Worm (Caenorhabditis elegans) whole organism, young adult: ENCODE measurements around the gene W06G6.20.

Experiments
- B0035.1 ChIP-seq: sonication (generic microtip); optimal IDR thresholded peaks from 2 replicates; lab custom pipeline; 2016; ENCODE audit warnings: missing genetic modification characterization, mild to moderate bottlenecking, missing compliant biosample characterization, missing genotype, missing genetic modification reagents
- F10E7.11 ChIP-seq: sonication (generic microtip); optimal IDR thresholded peaks from 2 replicates; lab custom pipeline; 2017; ENCODE audit warnings: mild to moderate bottlenecking, missing genetic modification characterization, moderate library complexity, missing compliant biosample characterization
- F37B4.10 ChIP-seq: fragments of 200-800 bp; sonication (Bioruptor generic); IDR thresholded peaks from 2 replicates; pipeline ENCODE4 v1.3.6; 2022; ENCODE audit warnings: missing genetic modification characterization, missing compliant biosample characterization
- F49E8.2 ChIP-seq: sonication (generic microtip); optimal IDR thresholded peaks from 3 replicates; lab custom pipeline; 2017; ENCODE audit warnings: missing genetic modification characterization, mild to moderate bottlenecking, missing compliant biosample characterization, antibody characterized with exemption, moderate library complexity; ENCODE audit not compliant: insufficient read depth
- K11D2.4 ChIP-seq: fragments of 200-800 bp; sonication (Bioruptor generic); IDR thresholded peaks from 2 replicates; pipeline ENCODE4 v1.3.6; 2022; ENCODE audit warnings: missing genetic modification reagents, missing genetic modification characterization, missing compliant biosample characterization
- K12H6.12 ChIP-seq: fragments of 200-800 bp; sonication (Bioruptor generic); optimal IDR thresholded peaks from 2 replicates; lab custom pipeline; 2018; ENCODE audit warnings: mild to moderate bottlenecking, missing genetic modification characterization, missing compliant biosample characterization
- T07F8.4 ChIP-seq: sonication (generic microtip); optimal IDR thresholded peaks from 2 replicates; lab custom pipeline; 2016; ENCODE audit warnings: mild to moderate bottlenecking, missing genetic modification characterization, moderate library complexity, missing compliant biosample characterization
- akir-1 ChIP-seq: fragments of 200-800 bp; sonication (Bioruptor generic); optimal IDR thresholded peaks from 2 replicates; lab custom pipeline; 2018; ENCODE audit warnings: mild to moderate bottlenecking, missing genetic modification characterization, moderate library complexity, missing compliant biosample characterization
- aptf-3 ChIP-seq: fragments of 200-800 bp; sonication (Bioruptor generic); IDR thresholded peaks from 2 replicates; pipeline ENCODE4 v1.3.6; 2022; ENCODE audit warnings: missing genetic modification characterization, missing compliant biosample characterization
- athp-1 ChIP-seq: sonication (generic microtip); optimal IDR thresholded peaks from 2 replicates; lab custom pipeline; 2017; ENCODE audit warnings: mild to moderate bottlenecking, missing genetic modification characterization, missing compliant biosample characterization
- cebp-1 ChIP-seq, 2 experiments: fragments of 200-800 bp in 1 of 2; sonication (Bioruptor generic) in 1 of 2; sonication (generic microtip) in 1 of 2; IDR thresholded peaks in 1 of 2; optimal IDR thresholded peaks in 1 of 2; 2 replicates each; pipeline versions ENCODE4 v1.3.6 to Lab custom; 2017 to 2022; ENCODE audit warnings: missing compliant biosample characterization in 2 of 2, missing genetic modification characterization in 2 of 2, mild to moderate bottlenecking in 1 of 2, missing genetic modification reagents in 1 of 2, moderate library complexity in 1 of 2
- ceh-91 ChIP-seq: fragments of 200-800 bp; sonication (Bioruptor generic); IDR thresholded peaks from 2 replicates; pipeline ENCODE4 v1.3.6; 2022; ENCODE audit warnings: missing genetic modification reagents, missing genetic modification characterization, missing compliant biosample characterization
- chd-7 ChIP-seq: sonication (generic microtip); optimal IDR thresholded peaks from 2 replicates; lab custom pipeline; 2016; ENCODE audit warnings: mild to moderate bottlenecking, missing genetic modification characterization, moderate library complexity, missing compliant biosample characterization
- dpl-1 ChIP-seq: fragments of 150-350 bp; optimal IDR thresholded peaks from 2 replicates; lab custom pipeline; 2014; ENCODE audit warnings: missing biosample characterization, missing genetic modification reagents, missing genetic modification characterization
- egl-18 ChIP-seq: fragments of 200-800 bp; sonication (Bioruptor generic); IDR thresholded peaks from 2 replicates; pipeline ENCODE4 v1.3.6; 2022; ENCODE audit warnings: missing genetic modification reagents, missing genetic modification characterization, missing compliant biosample characterization
- egrh-3 ChIP-seq: fragments of 200-800 bp; sonication (Bioruptor generic); IDR thresholded peaks from 2 replicates; pipeline ENCODE4 v1.3.6; 2022; ENCODE audit warnings: missing genetic modification reagents, missing genetic modification characterization, missing compliant biosample characterization
- ets-4 ChIP-seq: fragments of 200-800 bp; sonication (Bioruptor generic); optimal IDR thresholded peaks from 2 replicates; lab custom pipeline; 2018; ENCODE audit warnings: mild to moderate bottlenecking, missing genetic modification characterization, missing compliant biosample characterization
- gei-17 ChIP-seq: fragments of 200-800 bp; sonication (Bioruptor generic); optimal IDR thresholded peaks from 2 replicates; lab custom pipeline; 2018; ENCODE audit warnings: mild to moderate bottlenecking, missing genetic modification characterization, missing compliant biosample characterization
- hlh-12 ChIP-seq: sonication (generic microtip); optimal IDR thresholded peaks from 2 replicates; lab custom pipeline; 2016; ENCODE audit warnings: missing genetic modification characterization, missing compliant biosample characterization
- hlh-26 ChIP-seq: fragments of 200-800 bp; sonication (Bioruptor generic); conservative IDR thresholded peaks from 2 replicates; pipeline ENCODE4 v1.3.6; 2022; ENCODE audit warnings: missing genetic modification reagents, missing genetic modification characterization, missing compliant biosample characterization
- hmg-1.2 ChIP-seq: fragments of 200-800 bp; sonication (Bioruptor generic); IDR thresholded peaks from 2 replicates; pipeline ENCODE4 v1.3.6; 2022; ENCODE audit warnings: missing genetic modification reagents, missing genetic modification characterization, missing compliant biosample characterization
- hsf-1 ChIP-seq: fragments of 200-800 bp; sonication (Bioruptor generic); IDR thresholded peaks from 2 replicates; pipeline ENCODE4 v1.3.6; 2022; ENCODE audit warnings: missing genetic modification reagents, missing genetic modification characterization, missing compliant biosample characterization
- let-526 ChIP-seq: fragments of 200-800 bp; sonication (Bioruptor generic); IDR thresholded peaks from 2 replicates; pipeline ENCODE4 v1.3.6; 2022; ENCODE audit warnings: missing genetic modification reagents, missing genetic modification characterization, missing compliant biosample characterization
- lin-35 ChIP-seq, 3 experiments: fragments of 150-350 bp in 2 of 3; sonication (generic microtip) in 1 of 3; optimal IDR thresholded peaks; 2 replicates each; lab custom pipeline; 2014 to 2018; ENCODE audit warnings: missing biosample characterization in 3 of 3, missing genetic modification characterization in 3 of 3, missing genetic modification reagents in 3 of 3
- lin-40 ChIP-seq: sonication (generic microtip); optimal IDR thresholded peaks from 2 replicates; lab custom pipeline; 2016; ENCODE audit warnings: missing genetic modification characterization, mild to moderate bottlenecking, missing compliant biosample characterization, missing genotype, missing genetic modification reagents
- madf-3 ChIP-seq: fragments of 200-800 bp; sonication (Bioruptor generic); IDR thresholded peaks from 2 replicates; pipeline ENCODE4 v1.3.6; 2022; ENCODE audit warnings: missing genetic modification reagents, missing genetic modification characterization, missing compliant biosample characterization
- mcd-1 ChIP-seq: fragments of 200-800 bp; sonication (Bioruptor generic); IDR thresholded peaks from 2 replicates; pipeline ENCODE4 v1.3.6; 2022; ENCODE audit warnings: missing genetic modification reagents, missing genetic modification characterization, missing compliant biosample characterization
- nfya-1 ChIP-seq: sonication (generic microtip); optimal IDR thresholded peaks from 2 replicates; lab custom pipeline; 2017; ENCODE audit warnings: antibody characterized with exemption, missing compliant biosample characterization, missing genetic modification characterization, borderline replicate concordance; ENCODE audit not compliant: insufficient read depth
- nfyb-1 ChIP-seq: fragments of 200-800 bp; sonication (Bioruptor generic); IDR thresholded peaks from 2 replicates; pipeline ENCODE4 v1.3.6; 2022; ENCODE audit warnings: missing genetic modification reagents, missing genetic modification characterization, missing compliant biosample characterization
- nhr-27 ChIP-seq: fragments of 200-800 bp; sonication (Bioruptor generic); optimal IDR thresholded peaks from 2 replicates; lab custom pipeline; 2018; ENCODE audit warnings: mild to moderate bottlenecking, missing genetic modification characterization, moderate library complexity, missing compliant biosample characterization
- sptf-2 ChIP-seq: fragments of 200-800 bp; sonication (Bioruptor generic); optimal IDR thresholded peaks from 2 replicates; lab custom pipeline; 2018; ENCODE audit warnings: mild to moderate bottlenecking, missing genetic modification characterization, missing compliant biosample characterization
- tbp1 ChIP-seq: fragments of 200-800 bp; sonication (Bioruptor generic); optimal IDR thresholded peaks from 2 replicates; lab custom pipeline; 2018; ENCODE audit warnings: mild to moderate bottlenecking, missing genetic modification characterization, missing compliant biosample characterization
- zfh-2 ChIP-seq: fragments of 200-800 bp; sonication (Bioruptor generic); conservative IDR thresholded peaks from 2 replicates; pipeline ENCODE4 v1.3.6; 2022; ENCODE audit warnings: missing genetic modification reagents, missing genetic modification characterization, missing compliant biosample characterization
- ztf-28 ChIP-seq: fragments of 200-800 bp; sonication (Bioruptor generic); IDR thresholded peaks from 2 replicates; pipeline ENCODE4 v1.3.6; 2022; ENCODE audit warnings: missing genetic modification reagents, missing genetic modification characterization, missing compliant biosample characterization
- ztf-6 ChIP-seq: fragments of 200-800 bp; sonication (Bioruptor generic); IDR thresholded peaks from 2 replicates; pipeline ENCODE4 v1.3.6; 2022; ENCODE audit warnings: missing genetic modification reagents, missing genetic modification characterization, missing compliant biosample characterization

The W06G6.20 gene

DNA sequence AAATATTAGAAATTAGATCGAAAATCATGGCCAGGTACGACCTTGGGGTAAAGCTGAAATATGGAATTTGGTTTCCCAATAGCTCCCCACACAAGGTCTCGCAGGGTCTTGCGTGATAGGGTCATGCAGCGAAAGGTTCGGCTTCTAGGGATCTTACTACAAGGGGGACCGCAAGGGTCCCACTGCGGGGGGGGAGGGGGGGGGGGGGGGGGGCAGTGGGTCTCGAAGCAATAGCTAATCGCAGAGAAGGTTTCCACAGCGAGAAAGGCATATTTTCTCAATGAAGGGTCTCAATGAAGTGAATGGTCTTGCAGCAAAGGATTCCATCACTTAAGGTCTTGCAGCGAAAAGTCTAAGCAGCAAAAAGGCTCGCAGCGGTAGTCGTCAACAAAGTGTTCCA, 44.8 kb upstream of the W06G6.20 start:
- TF ChIP-seq B0035.1 (tag; lab: Kevin White, UChicago) (no peak), F49E8.2 (tag; lab: Kevin White, UChicago) (no peak), zfh-2 (GFP tag; lab: Robert Waterston, UW) (peak; percentile 92), hmg-1.2 (GFP tag; lab: Robert Waterston, UW) (no peak), nfya-1 (tag; lab: Kevin White, UChicago) (no peak), ztf-28 (no peak), K12H6.12 (tag; lab: Kevin White, UChicago) (no peak), cebp-1 (GFP tag; IDR thresholded peaks at IDR 0.05; lab: Robert Waterston, UW) (no peak), cebp-1 (tag; optimal IDR thresholded peaks at IDR 0.05; lab: Kevin White, UChicago) (no peak), hsf-1 (no peak), egrh-3 (GFP tag; lab: Robert Waterston, UW) (peak; percentile 90; the same call in 1 of the 2 replicates)

DNA sequence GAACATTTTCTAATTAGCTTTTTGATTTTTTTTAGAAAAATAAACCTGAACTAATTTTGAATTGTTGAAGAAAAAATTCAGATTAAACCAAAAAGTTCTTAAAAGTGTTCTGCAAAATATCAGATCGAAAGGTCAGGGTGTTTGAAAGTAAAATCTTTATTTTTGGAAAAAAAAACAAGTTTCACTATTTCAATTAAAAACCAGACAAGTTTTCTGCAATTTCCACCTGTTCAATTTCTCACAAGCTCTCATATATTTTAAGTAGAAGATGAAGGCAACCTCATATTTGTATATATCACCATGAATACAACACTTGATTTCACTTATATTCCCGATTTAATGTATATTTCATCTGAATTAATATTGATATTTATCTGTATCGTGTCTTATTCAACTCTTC, 39.1 kb upstream of the W06G6.20 start, which contains the start of gene srz-102:
TSS of gene srz-102 (plus strand) at position 301 of the 400 bp plus-strand sequence.
- TF ChIP-seq T07F8.4 (tag; lab: Kevin White, UChicago) (no peak), nfyb-1 (GFP tag; lab: Robert Waterston, UW) (no peak), sptf-2 (GFP tag; lab: Kevin White, UChicago) (no peak), ets-4 (no peak), lin-35 (GFP tag; optimal IDR thresholded peaks at IDR 0.05; lab: Kevin White, UChicago) (no peak), chd-7 (tag; lab: Kevin White, UChicago) (no peak), tbp1 (GFP tag; lab: Kevin White, UChicago) (no peak), let-526 (no peak)

DNA sequence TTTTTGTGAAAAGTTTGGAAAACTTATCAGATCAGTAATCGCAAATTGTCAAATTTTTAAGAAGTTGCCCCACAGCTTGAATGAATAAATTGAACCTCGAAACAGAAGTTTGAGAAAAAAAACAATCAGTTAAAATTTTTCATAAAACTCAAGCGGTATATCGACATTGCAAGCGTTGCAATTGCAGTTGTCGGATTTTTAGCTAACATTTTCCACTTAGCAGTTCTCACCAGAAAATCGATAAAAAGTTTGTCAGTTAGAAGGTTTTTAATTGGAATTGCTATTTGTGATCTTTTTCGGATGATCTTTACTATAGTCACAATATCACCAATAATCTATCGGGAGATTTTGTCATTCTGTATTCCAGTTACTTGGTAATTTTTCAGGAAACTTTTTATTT, 37.6 kb upstream of the W06G6.20 start, which contains the start of gene srw-43:
TSS of gene srw-43 (plus strand) at position 301 of the 400 bp plus-strand sequence.
- TF ChIP-seq let-526 = no peak
- no peak for TF ChIP-seq nfya-1 (tag; lab: Kevin White, UChicago)
- TF ChIP-seq dpl-1 (GFP tag; lab: Kevin White, UChicago) = no peak
- TF ChIP-seq K12H6.12 (tag; lab: Kevin White, UChicago) = no peak
- no peak for TF ChIP-seq ceh-91
- TF ChIP-seq athp-1 (tag; lab: Kevin White, UChicago) = no peak
- TF ChIP-seq nfyb-1 (GFP tag; lab: Robert Waterston, UW) = no peak
- no peak for TF ChIP-seq F37B4.10 (GFP tag; lab: Robert Waterston, UW)
- no peak for TF ChIP-seq gei-17 (GFP tag; lab: Kevin White, UChicago)
- TF ChIP-seq madf-3 (GFP tag; lab: Robert Waterston, UW) = no peak

DNA sequence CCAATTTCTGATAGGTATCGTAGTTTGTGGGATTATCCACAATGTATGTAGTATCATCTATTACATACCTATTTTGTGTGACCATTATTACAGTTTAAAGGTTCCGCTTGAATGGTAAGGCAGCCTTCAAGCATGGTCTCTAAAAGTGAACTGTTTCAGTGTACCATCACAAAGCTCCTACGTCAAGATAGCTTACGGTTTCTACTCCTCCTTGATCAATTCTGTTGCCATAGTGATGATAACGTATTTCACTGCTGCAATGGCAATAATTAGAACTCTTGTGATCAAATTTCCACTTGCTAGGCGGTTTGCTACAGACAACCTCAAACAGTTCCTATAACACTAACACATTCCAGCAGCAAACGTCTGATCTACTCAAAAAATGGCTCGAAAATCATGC, 35.2 kb upstream of the W06G6.20 start:
- TF ChIP-seq ztf-6 (GFP tag; lab: Robert Waterston, UW) (no peak), nhr-27 (tag; lab: Kevin White, UChicago) (no peak), zfh-2 (GFP tag; lab: Robert Waterston, UW) (no peak), K11D2.4 (GFP tag; lab: Robert Waterston, UW) (no peak), mcd-1 (GFP tag; lab: Robert Waterston, UW) (no peak), lin-40 (tag; lab: Kevin White, UChicago) (no peak), akir-1 (GFP tag; lab: Kevin White, UChicago) (no peak), aptf-3 (GFP tag; lab: Robert Waterston, UW) (no peak), hlh-26 (GFP tag; lab: Robert Waterston, UW) (no peak), F10E7.11 (tag; lab: Kevin White, UChicago) (no peak), ceh-91 (no peak), egl-18 (GFP tag; lab: Robert Waterston, UW) (no peak), hlh-12 (tag; lab: Kevin White, UChicago) (no peak)
